Fruit fly (Drosophila melanogaster) whole organism, embryonic: ENCODE data around the gene CG15514.

Experiments
- Abd-B ChIP-seq: fragments of 200-800 bp; sonication (Bioruptor generic); optimal IDR thresholded peaks from 2 replicates; lab custom pipeline; 2018; ENCODE audit warnings: missing biosample characterization, mild to moderate bottlenecking, missing genetic modification characterization, moderate library complexity
- Atf-2 ChIP-seq: fragments of 200-800 bp; sonication (Bioruptor generic); optimal IDR thresholded peaks from 2 replicates; lab custom pipeline; 2016; ENCODE audit warnings: missing biosample characterization, missing genetic modification characterization
- Blimp-1 ChIP-seq: fragments of 200-800 bp; sonication (Bioruptor generic); optimal IDR thresholded peaks from 3 replicates; lab custom pipeline; 2018; ENCODE audit warnings: missing biosample characterization, missing genetic modification characterization, mild to moderate bottlenecking, moderate library complexity, missing genetic modification reagents
- CG10543 ChIP-seq: fragments of 200-800 bp; sonication (Bioruptor generic); optimal IDR thresholded peaks from 3 replicates; lab custom pipeline; 2017; ENCODE audit warnings: missing biosample characterization, mild to moderate bottlenecking, missing genetic modification characterization, moderate library complexity
- CG10979 ChIP-seq: fragments of 200-800 bp; sonication (Bioruptor generic); optimal IDR thresholded peaks from 2 replicates; lab custom pipeline; 2018; ENCODE audit warnings: missing biosample characterization, mild to moderate bottlenecking, missing genetic modification characterization, moderate library complexity
- CG11560 ChIP-seq: fragments of 200-800 bp; sonication (Bioruptor generic); IDR thresholded peaks from 3 replicates; pipeline ENCODE4 v1.3.6; 2022; ENCODE audit warnings: missing biosample characterization, missing genetic modification characterization
- CG11723 ChIP-seq: fragments of 200-800 bp; sonication (Bioruptor generic); optimal IDR thresholded peaks from 2 replicates; lab custom pipeline; 2017; ENCODE audit warnings: missing biosample characterization, mild to moderate bottlenecking, missing genetic modification characterization
- CG12299 ChIP-seq: fragments of 200-800 bp; sonication (Bioruptor generic); optimal IDR thresholded peaks from 2 replicates; lab custom pipeline; 2018; ENCODE audit warnings: missing biosample characterization, mild to moderate bottlenecking, missing genetic modification characterization
- CG12659 ChIP-seq: fragments of 200-800 bp; sonication (Bioruptor generic); optimal IDR thresholded peaks from 3 replicates; lab custom pipeline; 2017; ENCODE audit warnings: mild to moderate bottlenecking, missing biosample characterization, missing genetic modification reagents, missing genetic modification characterization
- CG1529 ChIP-seq: fragments of 200-800 bp; sonication (Bioruptor generic); optimal IDR thresholded peaks from 3 replicates; lab custom pipeline; 2018; ENCODE audit warnings: missing biosample characterization, missing genetic modification characterization
- CG16779 ChIP-seq: fragments of 200-800 bp; sonication (Bioruptor generic); IDR thresholded peaks from 2 replicates; pipeline ENCODE4 v1.3.6; 2022; ENCODE audit warnings: missing biosample characterization, missing genetic modification characterization
- CG2875 ChIP-seq: fragments of 200-800 bp; sonication (Bioruptor generic); optimal IDR thresholded peaks from 2 replicates; lab custom pipeline; 2017; ENCODE audit warnings: missing biosample characterization, mild to moderate bottlenecking, missing genetic modification characterization, missing genetic modification reagents
- CG3065 ChIP-seq: fragments of 200-800 bp; sonication (Bioruptor generic); optimal IDR thresholded peaks from 2 replicates; lab custom pipeline; 2016; ENCODE audit warnings: missing biosample characterization, missing genetic modification characterization
- CG31365 ChIP-seq: fragments of 200-800 bp; sonication (Bioruptor generic); optimal IDR thresholded peaks from 2 replicates; lab custom pipeline; 2018; ENCODE audit warnings: missing biosample characterization, mild to moderate bottlenecking, missing genetic modification characterization
- CG3163 ChIP-seq: fragments of 200-800 bp; sonication (Bioruptor generic); optimal IDR thresholded peaks from 3 replicates; lab custom pipeline; 2016; ENCODE audit warnings: missing biosample characterization, missing genetic modification characterization
- CG3407 ChIP-seq: fragments of 200-800 bp; sonication (Bioruptor generic); optimal IDR thresholded peaks from 2 replicates; lab custom pipeline; 2018; ENCODE audit warnings: missing biosample characterization, mild to moderate bottlenecking, missing genetic modification characterization
- CG5180 ChIP-seq: fragments of 200-800 bp; sonication (Bioruptor generic); optimal IDR thresholded peaks from 3 replicates; lab custom pipeline; 2017; ENCODE audit warnings: missing biosample characterization, missing genetic modification characterization, mild to moderate bottlenecking, moderate library complexity, missing genetic modification reagents
- CG6683 ChIP-seq: fragments of 200-800 bp; sonication (Bioruptor generic); optimal IDR thresholded peaks from 2 replicates; lab custom pipeline; 2017; ENCODE audit warnings: missing biosample characterization, mild to moderate bottlenecking, missing genetic modification characterization, missing genetic modification reagents
- CG9609 ChIP-seq: fragments of 200-800 bp; sonication (Bioruptor generic); optimal IDR thresholded peaks from 3 replicates; lab custom pipeline; 2016; ENCODE audit warnings: missing biosample characterization, missing genetic modification characterization
- CG9817 ChIP-seq: fragments of 200-800 bp; sonication (Bioruptor generic); optimal IDR thresholded peaks from 2 replicates; lab custom pipeline; 2018; ENCODE audit warnings: missing biosample characterization, mild to moderate bottlenecking, missing genetic modification characterization, moderate library complexity
- Dfd ChIP-seq, 2 experiments: fragments of >200 bp; optimal IDR thresholded peaks; 2 replicates each; lab custom pipeline; 2017; ENCODE audit warnings: missing biosample characterization in 2 of 2, missing genetic modification characterization in 2 of 2
- GATAe ChIP-seq: fragments of 200-800 bp; sonication (Bioruptor generic); conservative IDR thresholded peaks from 2 replicates; pipeline ENCODE4 v1.3.6; 2022; ENCODE audit warnings: missing biosample characterization, missing genetic modification characterization
- HmgD ChIP-seq: fragments of 200-800 bp; sonication (Bioruptor generic); optimal IDR thresholded peaks from 3 replicates; lab custom pipeline; 2016; ENCODE audit warnings: missing biosample characterization, missing genetic modification characterization
- MTF-1 ChIP-seq: fragments of 200-800 bp; sonication (Bioruptor generic); optimal IDR thresholded peaks from 2 replicates; lab custom pipeline; 2018; ENCODE audit warnings: missing biosample characterization, mild to moderate bottlenecking, missing genetic modification characterization, borderline replicate concordance
- NFAT ChIP-seq: fragments of 200-800 bp; sonication (Bioruptor generic); IDR thresholded peaks from 2 replicates; pipeline ENCODE4 v1.3.6; 2022; ENCODE audit warnings: missing biosample characterization, missing genetic modification characterization
- Oli ChIP-seq: fragments of 200-800 bp; sonication (Bioruptor generic); optimal IDR thresholded peaks from 2 replicates; lab custom pipeline; 2018; ENCODE audit warnings: missing biosample characterization, mild to moderate bottlenecking, missing genetic modification characterization, moderate library complexity
- Sin3A ChIP-seq: fragments of >200 bp; optimal IDR thresholded peaks from 2 replicates; lab custom pipeline; 2018
- Spps ChIP-seq: fragments of 200-800 bp; sonication (Bioruptor generic); optimal IDR thresholded peaks from 2 replicates; lab custom pipeline; 2018; ENCODE audit warnings: missing biosample characterization, mild to moderate bottlenecking, missing genetic modification characterization
- Trl ChIP-seq, 3 experiments: fragments of >200 bp in 2 of 3; fragments of 200-800 bp in 1 of 3; sonication (Bioruptor generic) in 1 of 3; optimal IDR thresholded peaks; 2 replicates in 1 of 3; 3 replicates in 2 of 3; lab custom pipeline; 2016 to 2017; ENCODE audit warnings: missing biosample characterization in 1 of 3, missing genetic modification characterization in 1 of 3
- Xrp1 ChIP-seq: fragments of 200-800 bp; sonication (Bioruptor generic); IDR thresholded peaks from 2 replicates; pipeline ENCODE4 v1.3.6; 2022; ENCODE audit warnings: missing biosample characterization, missing genetic modification characterization
- abd-A ChIP-seq: fragments of 200-800 bp; sonication (Bioruptor generic); optimal IDR thresholded peaks from 3 replicates; lab custom pipeline; 2019; ENCODE audit warnings: missing biosample characterization, mild to moderate bottlenecking, missing genetic modification characterization, moderate library complexity
- ap ChIP-seq: fragments of 200-800 bp; sonication (Bioruptor generic); IDR thresholded peaks from 2 replicates; pipeline ENCODE4 v1.3.6; 2022; ENCODE audit warnings: missing biosample characterization, missing genetic modification characterization
- az2 ChIP-seq: fragments of 200-800 bp; sonication (Bioruptor generic); optimal IDR thresholded peaks from 3 replicates; lab custom pipeline; 2016; ENCODE audit warnings: missing biosample characterization, missing genetic modification characterization
- cato ChIP-seq: fragments of 200-800 bp; sonication (Bioruptor generic); optimal IDR thresholded peaks from 2 replicates; lab custom pipeline; 2016; ENCODE audit warnings: missing biosample characterization, missing genetic modification characterization, borderline replicate concordance
- chinmo ChIP-seq: fragments of 200-800 bp; sonication (Bioruptor generic); IDR thresholded peaks from 4 replicates; pipeline ENCODE4 v1.3.6; 2022; ENCODE audit warnings: missing biosample characterization, missing genetic modification characterization; ENCODE audit not compliant: partially characterized antibody
- crp ChIP-seq, 2 experiments: fragments of 200-800 bp; sonication (Bioruptor generic); optimal IDR thresholded peaks; 2 replicates in 1 of 2; 3 replicates in 1 of 2; lab custom pipeline; 2017; ENCODE audit warnings: missing biosample characterization in 2 of 2, missing genetic modification characterization in 2 of 2, mild to moderate bottlenecking in 1 of 2, moderate library complexity in 1 of 2
- dimm ChIP-seq: fragments of 200-800 bp; sonication (Bioruptor generic); IDR thresholded peaks from 2 replicates; pipeline ENCODE4 v1.3.6; 2022; ENCODE audit warnings: missing biosample characterization, missing genetic modification characterization
- dpn ChIP-seq, 2 experiments: fragments of 200-800 bp; sonication (Bioruptor generic); optimal IDR thresholded peaks; 3 replicates each; lab custom pipeline; 2016; ENCODE audit warnings: missing biosample characterization in 2 of 2, missing genetic modification characterization in 2 of 2
- fd64A ChIP-seq: fragments of 200-800 bp; sonication (Bioruptor generic); optimal IDR thresholded peaks from 3 replicates; lab custom pipeline; 2018; ENCODE audit warnings: missing biosample characterization, mild to moderate bottlenecking, missing genetic modification characterization
- gem ChIP-seq: fragments of 200-800 bp; sonication (Bioruptor generic); optimal IDR thresholded peaks from 2 replicates; lab custom pipeline; 2019; ENCODE audit warnings: missing biosample characterization, mild to moderate bottlenecking, missing genetic modification characterization, moderate library complexity
- nerfin-2 ChIP-seq: fragments of 200-800 bp; sonication (Bioruptor generic); IDR thresholded peaks from 2 replicates; pipeline ENCODE4 v1.3.6; 2022; ENCODE audit warnings: missing biosample characterization, missing genetic modification characterization; ENCODE audit not compliant: partially characterized antibody
- nom ChIP-seq: fragments of 200-800 bp; sonication (Bioruptor generic); optimal IDR thresholded peaks from 2 replicates; lab custom pipeline; 2017; ENCODE audit warnings: missing biosample characterization, missing genetic modification characterization, mild to moderate bottlenecking, moderate library complexity, missing genetic modification reagents
- oc ChIP-seq: fragments of 200-800 bp; sonication (Bioruptor generic); optimal IDR thresholded peaks from 2 replicates; lab custom pipeline; 2018; ENCODE audit warnings: missing biosample characterization, mild to moderate bottlenecking, missing genetic modification characterization, moderate library complexity
- peb ChIP-seq: fragments of 200-800 bp; sonication (Bioruptor generic); IDR thresholded peaks from 2 replicates; pipeline ENCODE4 v1.3.6; 2022; ENCODE audit warnings: missing biosample characterization, missing genetic modification characterization
- pros ChIP-seq: fragments of 200-800 bp; sonication (Bioruptor generic); optimal IDR thresholded peaks from 3 replicates; lab custom pipeline; 2019; ENCODE audit warnings: missing biosample characterization, mild to moderate bottlenecking, missing genetic modification characterization, moderate library complexity
- ranshi ChIP-seq: fragments of 200-800 bp; sonication (Bioruptor generic); IDR thresholded peaks from 2 replicates; pipeline ENCODE4 v1.3.6; 2022; ENCODE audit warnings: missing biosample characterization, missing genetic modification characterization
- salm ChIP-seq: fragments of 200-800 bp; sonication (Bioruptor generic); optimal IDR thresholded peaks from 2 replicates; lab custom pipeline; 2018; ENCODE audit warnings: missing biosample characterization, mild to moderate bottlenecking, missing genetic modification characterization
- trem ChIP-seq: fragments of 200-800 bp; optimal IDR thresholded peaks from 3 replicates; lab custom pipeline; 2019; ENCODE audit warnings: missing biosample characterization, mild to moderate bottlenecking, missing genetic modification characterization, moderate library complexity

Gene CG15514

dm6 chr3R:29830925-29831324 lies 30.4 kb downstream of the CG15514 start (continued):
- TF ChIP-seq Dfd (GFP tag; optimal IDR thresholded peaks at IDR 0.05; lab: Kevin White, UChicago) (no peak), ranshi (GFP tag; lab: Robert Waterston, UW) (no peak), CG11560 (no peak), CG10979 (tag; lab: Kevin White, UChicago) (peak; percentile 54), CG1529 (GFP tag; lab: Kevin White, UChicago) (no peak), nerfin-2 (GFP tag; lab: Robert Waterston, UW) (no peak), abd-A (tag; lab: Kevin White, UChicago) (no peak), CG10543 (GFP tag; lab: Kevin White, UChicago) (peak; percentile 18), Atf-2 (GFP tag; lab: Kevin White, UChicago) (no peak), CG12299 (tag; lab: Kevin White, UChicago) (peak; percentile 14), dimm (GFP tag; lab: Robert Waterston, UW) (no peak), gem (tag; lab: Kevin White, UChicago) (no peak), Abd-B (no peak), Trl (optimal IDR thresholded peaks at IDR 0.05; lab: Kevin White, UChicago) (no peak), Trl (GFP tag; optimal IDR thresholded peaks at IDR 0.05; lab: Kevin White, UChicago) (no peak), Xrp1 (GFP tag; lab: Robert Waterston, UW) (peak; percentile 69), CG12659 (GFP tag; lab: Kevin White, UChicago) (no peak), peb (GFP tag; lab: Robert Waterston, UW) (no peak), CG3065 (GFP tag; lab: Kevin White, UChicago) (no peak), Sin3A (lab: Kevin White, UChicago) (no peak), CG2875 (GFP tag; lab: Kevin White, UChicago) (no peak), CG31365 (tag; lab: Kevin White, UChicago) (peak; percentile 62), ap (GFP tag; lab: Robert Waterston, UW) (no peak), cato (no peak), CG6683 (no peak), HmgD (no peak), CG11723 (GFP tag; lab: Kevin White, UChicago) (peak; percentile 58), Oli (no peak), crp (GFP tag; optimal IDR thresholded peaks at IDR 0.05; lab: Kevin White, UChicago) (no peak), Spps (peak; percentile 63), salm (tag; lab: Kevin White, UChicago) (no peak), dpn (GFP tag; optimal IDR thresholded peaks at IDR 0.05; lab: Kevin White, UChicago) (no peak), CG9817 (no peak), MTF-1 (GFP tag; lab: Kevin White, UChicago) (peak; percentile 85), oc (tag; lab: Kevin White, UChicago) (no peak), fd64A (GFP tag; lab: Kevin White, UChicago) (peak; percentile 87), CG9609 (GFP tag; lab: Kevin White, UChicago) (no peak), az2 (GFP tag; lab: Kevin White, UChicago) (no peak), CG3407 (GFP tag; lab: Kevin White, UChicago) (peak; percentile 17)

dm6 chr3R:29829228-29829786 lies 32.0 kb downstream of the CG15514 start:
- TF ChIP-seq CG16779 (GFP tag; lab: Robert Waterston, UW) (no peak), Blimp-1 (GFP tag; lab: Kevin White, UChicago) (peak; percentile 20), CG3163 (peak; percentile 72), CG5180 (GFP tag; lab: Kevin White, UChicago) (peak; percentile 97), pros (GFP tag; lab: Kevin White, UChicago) (peak; percentile 79), GATAe (GFP tag; lab: Robert Waterston, UW) (no peak), Spps (no peak), chinmo (GFP tag; lab: Robert Waterston, UW) (0 out of 4 replicates have a peak, but pooled peaks have one; percentile 28), nom (GFP tag; lab: Kevin White, UChicago) (peak; percentile 12), trem (tag; lab: Kevin White, UChicago) (no peak), NFAT (GFP tag; lab: Robert Waterston, UW) (no peak), Trl (optimal IDR thresholded peaks at IDR 0.05; lab: Kevin White, UChicago) (peak; percentile 23 to 47), Trl (GFP tag; optimal IDR thresholded peaks at IDR 0.05; lab: Kevin White, UChicago) (no peak)
